Worm (Caenorhabditis elegans) whole organism, mixed stage, embryonic: Measurements from ENCODE around the gene pgm-2.
A peak's percentile ranks its signal among the peaks of the same experiment; 100 is the strongest.

Experiments
- M03D4.4 ChIP-seq: sonication (generic microtip); optimal IDR thresholded peaks from 2 replicates; lab custom pipeline; 2017; ENCODE audit warnings: mild to moderate bottlenecking, missing genetic modification characterization, missing compliant biosample characterization
- bed-3 ChIP-seq: fragments of 200-800 bp; sonication (Bioruptor generic); optimal IDR thresholded peaks from 3 replicates; lab custom pipeline; 2018; ENCODE audit warnings: mild to moderate bottlenecking, missing genetic modification characterization, moderate library complexity, missing compliant biosample characterization
- blmp-1 ChIP-seq: fragments of 150-350 bp; optimal IDR thresholded peaks from 2 replicates; lab custom pipeline; 2014; ENCODE audit warnings: missing biosample characterization, missing genetic modification characterization
- ceh-39 ChIP-seq: fragments of 150-350 bp; optimal IDR thresholded peaks from 2 replicates; lab custom pipeline; 2014; ENCODE audit warnings: missing biosample characterization, missing genetic modification characterization
- ceh-43 ChIP-seq: fragments of 200-800 bp; sonication (Bioruptor generic); optimal IDR thresholded peaks from 2 replicates; lab custom pipeline; 2018; ENCODE audit warnings: mild to moderate bottlenecking, missing genetic modification characterization, moderate library complexity, missing compliant biosample characterization
- ceh-83 ChIP-seq: fragments of 200-800 bp; sonication (Bioruptor generic); optimal IDR thresholded peaks from 2 replicates; lab custom pipeline; 2018; ENCODE audit warnings: mild to moderate bottlenecking, missing genetic modification characterization, missing compliant biosample characterization
- ces-1 ChIP-seq: fragments of 150-350 bp; optimal IDR thresholded peaks from 2 replicates; lab custom pipeline; 2014; ENCODE audit warnings: missing biosample characterization, missing genetic modification reagents, missing genetic modification characterization
- cnd-1 ChIP-seq: fragments of 200-800 bp; sonication (Bioruptor generic); optimal IDR thresholded peaks from 2 replicates; lab custom pipeline; 2018; ENCODE audit warnings: mild to moderate bottlenecking, missing genetic modification characterization, missing compliant biosample characterization
- drap-1 ChIP-seq: fragments of 200-800 bp; sonication (Bioruptor generic); optimal IDR thresholded peaks from 3 replicates; lab custom pipeline; 2018; ENCODE audit warnings: mild to moderate bottlenecking, missing genetic modification characterization, missing compliant biosample characterization
- elt-1 ChIP-seq: sonication (generic microtip); optimal IDR thresholded peaks from 2 replicates; lab custom pipeline; 2017; ENCODE audit warnings: missing genetic modification characterization, mild to moderate bottlenecking, missing compliant biosample characterization, antibody characterized with exemption, moderate library complexity, borderline replicate concordance; ENCODE audit not compliant: insufficient read depth
- elt-3 ChIP-seq: fragments of 150-350 bp; optimal IDR thresholded peaks from 2 replicates; lab custom pipeline; 2014; ENCODE audit warnings: missing biosample characterization, missing genetic modification characterization
- flh-1 ChIP-seq: fragments of 200-800 bp; sonication (Bioruptor generic); optimal IDR thresholded peaks from 2 replicates; lab custom pipeline; 2018; ENCODE audit warnings: mild to moderate bottlenecking, missing genetic modification characterization, moderate library complexity, missing compliant biosample characterization
- ham-2 ChIP-seq: fragments of 200-800 bp; sonication (Bioruptor generic); optimal IDR thresholded peaks from 2 replicates; lab custom pipeline; 2018; ENCODE audit warnings: mild to moderate bottlenecking, missing genetic modification characterization, missing compliant biosample characterization
- hlh-1 ChIP-seq: fragments of 150-350 bp; optimal IDR thresholded peaks from 2 replicates; lab custom pipeline; 2014; ENCODE audit warnings: missing biosample characterization, missing genetic modification reagents, missing genetic modification characterization
- lin-13 ChIP-seq: fragments of 150-350 bp; optimal IDR thresholded peaks from 2 replicates; lab custom pipeline; 2014; ENCODE audit warnings: missing biosample characterization, missing genetic modification characterization
- lin-32 ChIP-seq: fragments of 200-800 bp; sonication (Bioruptor generic); optimal IDR thresholded peaks from 2 replicates; lab custom pipeline; 2018; ENCODE audit warnings: mild to moderate bottlenecking, missing genetic modification characterization, missing compliant biosample characterization
- lsy-2 ChIP-seq: fragments of 150-350 bp; optimal IDR thresholded peaks from 2 replicates; lab custom pipeline; 2014; ENCODE audit warnings: missing biosample characterization, missing genetic modification characterization
- mab-5 ChIP-seq: fragments of 150-350 bp; optimal IDR thresholded peaks from 2 replicates; lab custom pipeline; 2014; ENCODE audit warnings: missing biosample characterization, missing genetic modification characterization
- mep-1 ChIP-seq: fragments of 150-350 bp; optimal IDR thresholded peaks from 2 replicates; lab custom pipeline; 2017; ENCODE audit warnings: missing biosample characterization, missing genetic modification reagents, missing genetic modification characterization, inconsistent platforms
- mls-2 ChIP-seq: sonication (generic microtip); optimal IDR thresholded peaks from 2 replicates; lab custom pipeline; 2016; ENCODE audit warnings: mild to moderate bottlenecking, missing genetic modification characterization, moderate library complexity, missing compliant biosample characterization
- nhr-12 ChIP-seq: fragments of 150-350 bp; optimal IDR thresholded peaks from 2 replicates; lab custom pipeline; 2014; ENCODE audit warnings: missing biosample characterization, missing genetic modification characterization
- nhr-2 ChIP-seq: fragments of 150-350 bp; optimal IDR thresholded peaks from 2 replicates; lab custom pipeline; 2014; ENCODE audit warnings: missing biosample characterization, missing genetic modification characterization
- nhr-237 ChIP-seq: fragments of 150-350 bp; optimal IDR thresholded peaks from 2 replicates; lab custom pipeline; 2014; ENCODE audit warnings: missing biosample characterization, missing genetic modification characterization
- nhr-28 ChIP-seq: fragments of 150-350 bp; optimal IDR thresholded peaks from 2 replicates; lab custom pipeline; 2014; ENCODE audit warnings: missing biosample characterization, missing genetic modification characterization
- nhr-76 ChIP-seq: sonication (generic microtip); optimal IDR thresholded peaks from 2 replicates; lab custom pipeline; 2017; ENCODE audit warnings: missing biosample characterization, missing genetic modification characterization
- pha-4 ChIP-seq: fragments of 150-350 bp; optimal IDR thresholded peaks from 2 replicates; lab custom pipeline; 2018; ENCODE audit warnings: missing biosample characterization, missing genetic modification reagents, missing genetic modification characterization
- sem-2 ChIP-seq: fragments of 200-800 bp; sonication (Bioruptor generic); optimal IDR thresholded peaks from 2 replicates; lab custom pipeline; 2018; ENCODE audit warnings: mild to moderate bottlenecking, missing genetic modification characterization, missing compliant biosample characterization
- snpc-4 ChIP-seq: fragments of 150-350 bp; optimal IDR thresholded peaks from 2 replicates; lab custom pipeline; 2014; ENCODE audit warnings: missing biosample characterization, missing genetic modification characterization
- sptf-1 ChIP-seq: sonication (generic microtip); optimal IDR thresholded peaks from 2 replicates; lab custom pipeline; 2017; ENCODE audit warnings: mild to moderate bottlenecking, missing genetic modification characterization, moderate library complexity, missing compliant biosample characterization
- tbx-8 ChIP-seq: fragments of 200-800 bp; sonication (Bioruptor generic); optimal IDR thresholded peaks from 2 replicates; lab custom pipeline; 2018; ENCODE audit warnings: mild to moderate bottlenecking, missing genetic modification characterization, moderate library complexity, missing compliant biosample characterization
- unc-120 ChIP-seq: sonication (generic microtip); optimal IDR thresholded peaks from 2 replicates; lab custom pipeline; 2017; ENCODE audit warnings: missing genetic modification characterization, missing compliant biosample characterization; ENCODE audit not compliant: poor library complexity, severe bottlenecking
- unc-39 ChIP-seq: fragments of 150-350 bp; optimal IDR thresholded peaks from 2 replicates; lab custom pipeline; 2014; ENCODE audit warnings: missing biosample characterization, missing genetic modification characterization
- unc-62 ChIP-seq: fragments of 150-350 bp; optimal IDR thresholded peaks from 2 replicates; lab custom pipeline; 2014; ENCODE audit warnings: missing biosample characterization, missing genetic modification reagents, missing genetic modification characterization
- zip-8 ChIP-seq: fragments of 150-350 bp; optimal IDR thresholded peaks from 2 replicates; lab custom pipeline; 2014; ENCODE audit warnings: missing biosample characterization, missing genetic modification characterization
- ztf-11 ChIP-seq: fragments of 150-350 bp; optimal IDR thresholded peaks from 2 replicates; lab custom pipeline; 2014; ENCODE audit warnings: missing biosample characterization, missing genetic modification characterization

pgm-2 gene

DNA sequence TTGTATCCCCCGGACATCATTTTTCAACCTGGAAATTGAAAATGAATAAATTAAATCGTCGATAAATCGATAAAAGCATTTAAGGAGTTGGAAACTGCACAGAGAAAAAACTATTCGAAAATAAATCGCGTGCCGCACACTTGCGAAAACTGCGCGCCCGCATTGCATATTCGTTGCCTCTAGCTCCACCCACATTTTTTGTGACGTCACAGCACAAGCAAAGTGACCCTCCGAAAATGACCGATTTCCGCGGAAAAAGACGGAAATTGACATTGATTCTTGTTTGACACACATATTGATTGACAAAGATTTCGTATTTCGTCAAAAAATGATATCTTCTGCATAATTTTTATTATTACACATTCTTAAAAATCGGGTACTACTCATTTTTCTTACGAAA lies 30.3 kb upstream of the pgm-2 start, which contains the start of gene cpf-2:
TSS of gene cpf-2 (minus strand) at position 28 of the 400 bp plus-strand sequence.
- no peak for TF ChIP-seq ceh-83
- TF ChIP-seq ces-1, result peak; percentile 34
- no peak for TF ChIP-seq snpc-4 (tag; lab: Kevin White, UChicago)
- TF ChIP-seq unc-39 (tag; lab: Kevin White, UChicago), result no peak
- peak; percentile 63 for TF ChIP-seq lin-13
- TF ChIP-seq ztf-11 (tag; lab: Kevin White, UChicago), result peak; percentile 53
- TF ChIP-seq mep-1 (tag; lab: Kevin White, UChicago), result peak; percentile 58
- TF ChIP-seq hlh-1 (tag; lab: Kevin White, UChicago), result peak; percentile 36
- TF ChIP-seq lsy-2 (tag; lab: Kevin White, UChicago), result peak; percentile 60
- TF ChIP-seq elt-3 (tag; lab: Kevin White, UChicago), result no peak
- no peak for TF ChIP-seq unc-62 (GFP tag; lab: Kevin White, UChicago)
- peak; percentile 80 for TF ChIP-seq zip-8 (tag; lab: Kevin White, UChicago)
- no peak for TF ChIP-seq mab-5 (tag; lab: Kevin White, UChicago)
- peak; percentile 58 for TF ChIP-seq M03D4.4 (tag; lab: Kevin White, UChicago)
- peak; percentile 83 for TF ChIP-seq sptf-1 (tag; lab: Kevin White, UChicago)
- TF ChIP-seq nhr-2 (tag; lab: Kevin White, UChicago), result peak; percentile 29
- peak; percentile 31 for TF ChIP-seq ceh-39 (tag; lab: Kevin White, UChicago)
- peak; percentile 50 for TF ChIP-seq ham-2
- TF ChIP-seq sem-2 (GFP tag; lab: Kevin White, UChicago), result peak; percentile 42
- peak; percentile 26 for TF ChIP-seq lin-32 (GFP tag; lab: Kevin White, UChicago)
- TF ChIP-seq nhr-12, result peak; percentile 64
- no peak for TF ChIP-seq nhr-76
- TF ChIP-seq unc-120 (tag; lab: Kevin White, UChicago), result peak; percentile 46
- peak; percentile 39 for TF ChIP-seq nhr-237 (tag; lab: Kevin White, UChicago)
- peak; percentile 43 for TF ChIP-seq ceh-43 (GFP tag; lab: Kevin White, UChicago)
- TF ChIP-seq tbx-8, result no peak
- no peak for TF ChIP-seq elt-1 (tag; lab: Kevin White, UChicago)
- peak; percentile 55 for TF ChIP-seq cnd-1 (tag; lab: Kevin White, UChicago)
- peak; percentile 79 for TF ChIP-seq mls-2 (tag; lab: Kevin White, UChicago)
- peak; percentile 54 for TF ChIP-seq pha-4
- TF ChIP-seq bed-3 (GFP tag; lab: Kevin White, UChicago), result peak; percentile 55
- TF ChIP-seq drap-1, result peak; percentile 77
- no peak for TF ChIP-seq flh-1
- no peak for TF ChIP-seq nhr-28 (tag; lab: Kevin White, UChicago)
- TF ChIP-seq blmp-1 (tag; lab: Kevin White, UChicago), result no peak

DNA sequence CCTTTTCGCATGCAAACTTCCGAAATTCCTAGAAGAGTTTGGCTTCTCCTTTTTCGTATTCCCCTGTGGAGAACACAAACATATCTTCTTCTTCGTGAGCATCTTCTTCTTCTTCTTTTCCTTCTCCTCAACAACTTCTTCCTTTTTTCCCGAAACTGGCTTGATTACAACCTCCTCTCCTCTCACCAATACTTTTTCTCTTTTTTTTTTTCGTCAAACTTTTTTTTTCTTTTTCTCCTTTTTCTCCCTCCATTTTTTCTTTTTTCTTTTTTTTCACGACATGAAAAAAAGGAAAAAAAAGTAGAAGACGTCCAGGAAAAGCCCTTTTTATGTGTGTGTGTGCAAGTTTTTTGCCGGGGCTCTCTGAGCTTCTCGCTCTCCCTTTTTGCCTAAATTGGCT lies 28.3 kb upstream of the pgm-2 start:
- no peak for TF ChIP-seq nhr-28 (tag; lab: Kevin White, UChicago)
- TF ChIP-seq ces-1, result peak; percentile 35

DNA sequence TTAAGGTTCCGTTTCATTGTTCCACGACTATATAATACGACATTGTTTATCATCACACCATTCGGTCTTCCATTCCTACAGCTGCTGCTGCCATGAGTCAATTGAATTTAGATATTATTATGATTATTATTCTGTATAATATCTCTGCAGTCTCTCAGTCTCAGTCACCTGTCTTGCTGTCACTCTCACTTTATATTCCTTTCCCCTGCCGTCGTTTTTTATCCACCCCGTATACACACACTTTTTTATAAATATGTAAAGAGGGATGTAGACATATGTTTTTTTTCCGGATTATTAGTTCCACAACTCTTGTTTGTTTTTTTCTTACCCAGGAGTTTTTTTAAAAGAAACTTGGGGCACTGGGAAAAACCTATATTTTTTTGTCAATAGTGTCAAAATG lies 27.0 kb upstream of the pgm-2 start:
- TF ChIP-seq lin-13, result no peak
- no peak for TF ChIP-seq ceh-43 (GFP tag; lab: Kevin White, UChicago)
- TF ChIP-seq unc-120 (tag; lab: Kevin White, UChicago), result no peak
- TF ChIP-seq nhr-76, result no peak
- no peak for TF ChIP-seq ces-1
- no peak for TF ChIP-seq ham-2

DNA sequence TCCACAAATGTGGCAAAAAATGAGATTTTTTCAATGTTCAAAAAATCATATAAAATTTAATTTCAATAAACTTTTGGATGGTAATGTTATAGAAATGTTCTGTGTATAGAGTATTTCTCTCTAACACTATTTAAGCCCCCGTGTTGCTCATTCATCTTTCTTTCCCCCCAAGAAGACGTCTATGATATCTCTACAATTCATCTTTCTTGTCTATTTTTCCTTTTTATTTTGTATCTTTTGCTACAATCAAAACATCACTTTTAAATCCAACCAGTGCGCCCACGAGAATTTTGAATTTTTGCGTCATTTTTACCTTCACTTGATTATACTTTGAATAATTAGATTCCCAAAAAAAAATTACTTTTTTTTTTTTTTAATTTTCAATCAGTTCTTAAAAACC lies 26.4 kb upstream of the pgm-2 start:
- TF ChIP-seq nhr-12, result no peak
- no peak for TF ChIP-seq lin-32 (GFP tag; lab: Kevin White, UChicago)

DNA sequence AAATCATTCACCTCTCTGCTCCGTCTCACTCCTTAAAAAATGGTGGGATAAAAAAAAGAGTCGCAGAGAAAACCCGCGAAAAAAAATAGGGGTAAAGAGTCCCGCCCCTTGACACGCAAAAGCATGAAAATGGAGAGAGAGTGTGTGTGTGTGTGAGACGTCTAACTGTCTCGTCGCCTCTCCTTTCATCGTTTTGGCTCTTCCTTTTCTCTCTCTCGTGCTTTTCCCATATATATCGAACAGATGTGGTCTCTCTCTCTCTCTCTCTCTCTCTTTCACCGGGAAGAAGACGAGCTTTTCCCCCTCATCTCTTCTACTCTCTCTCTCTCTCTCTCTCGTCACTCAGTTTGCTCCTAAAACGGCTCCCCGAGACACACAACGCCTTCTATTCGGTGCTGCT lies 23.4 kb upstream of the pgm-2 start:
- TF ChIP-seq hlh-1 (tag; lab: Kevin White, UChicago), result no peak
- TF ChIP-seq flh-1, result no peak
- TF ChIP-seq nhr-28 (tag; lab: Kevin White, UChicago), result no peak
- TF ChIP-seq sem-2 (GFP tag; lab: Kevin White, UChicago), result no peak
- TF ChIP-seq ces-1, result peak; percentile 55
- TF ChIP-seq lsy-2 (tag; lab: Kevin White, UChicago), result peak; percentile 1
- no peak for TF ChIP-seq ceh-39 (tag; lab: Kevin White, UChicago)
- TF ChIP-seq bed-3 (GFP tag; lab: Kevin White, UChicago), result no peak
- TF ChIP-seq mep-1 (tag; lab: Kevin White, UChicago), result no peak
- TF ChIP-seq mls-2 (tag; lab: Kevin White, UChicago), result peak; percentile 48
- no peak for TF ChIP-seq unc-39 (tag; lab: Kevin White, UChicago)
- peak; percentile 38 for TF ChIP-seq lin-32 (GFP tag; lab: Kevin White, UChicago)
- no peak for TF ChIP-seq unc-62 (GFP tag; lab: Kevin White, UChicago)
- no peak for TF ChIP-seq snpc-4 (tag; lab: Kevin White, UChicago)
- no peak for TF ChIP-seq nhr-2 (tag; lab: Kevin White, UChicago)
- no peak for TF ChIP-seq ztf-11 (tag; lab: Kevin White, UChicago)
- peak; percentile 12 for TF ChIP-seq ham-2
- TF ChIP-seq zip-8 (tag; lab: Kevin White, UChicago), result no peak
- TF ChIP-seq sptf-1 (tag; lab: Kevin White, UChicago), result peak; percentile 64
- no peak for TF ChIP-seq mab-5 (tag; lab: Kevin White, UChicago)
- no peak for TF ChIP-seq M03D4.4 (tag; lab: Kevin White, UChicago)
- no peak for TF ChIP-seq nhr-12
- no peak for TF ChIP-seq ceh-43 (GFP tag; lab: Kevin White, UChicago)
- TF ChIP-seq elt-1 (tag; lab: Kevin White, UChicago), result no peak
- TF ChIP-seq pha-4, result peak; percentile 22
- no peak for TF ChIP-seq elt-3 (tag; lab: Kevin White, UChicago)
- TF ChIP-seq unc-120 (tag; lab: Kevin White, UChicago), result peak; percentile 37
- peak; percentile 59 for TF ChIP-seq cnd-1 (tag; lab: Kevin White, UChicago)
- no peak for TF ChIP-seq blmp-1 (tag; lab: Kevin White, UChicago)
- no peak for TF ChIP-seq nhr-237 (tag; lab: Kevin White, UChicago)
- TF ChIP-seq drap-1, result peak; percentile 28
- TF ChIP-seq nhr-76, result no peak
- no peak for TF ChIP-seq tbx-8
- TF ChIP-seq ceh-83, result no peak
- no peak for TF ChIP-seq lin-13
